Worm (Caenorhabditis elegans): ENCODE results near the gene rheb-1.

DNA sequence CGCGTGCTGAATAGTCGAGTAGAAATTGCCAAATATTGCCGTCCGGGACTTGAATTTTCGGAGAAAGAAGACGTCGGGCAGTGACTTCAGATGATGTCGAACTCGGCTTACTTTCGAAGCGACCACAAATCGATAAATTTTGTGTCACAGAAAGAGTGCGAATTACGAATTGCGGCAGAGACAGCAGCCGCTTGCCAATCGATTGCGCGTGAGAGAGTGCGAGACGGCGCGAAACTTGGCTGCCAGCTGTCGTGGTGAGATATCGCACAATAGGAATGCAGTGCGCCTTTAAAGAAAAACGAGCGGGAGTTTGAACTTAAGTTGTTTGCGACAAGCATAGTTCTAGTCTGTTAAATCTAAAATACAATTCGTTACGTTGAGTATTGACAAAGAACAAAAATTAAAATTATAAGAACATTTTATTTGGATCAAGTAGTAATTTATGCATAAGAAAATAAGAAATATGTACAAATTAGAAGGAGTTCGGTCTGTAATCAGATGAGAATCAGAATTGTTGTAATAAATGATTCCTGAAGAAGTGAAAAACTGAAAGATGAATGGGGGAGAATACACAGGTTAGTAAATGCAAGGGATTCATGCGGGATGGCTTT is 12.3 kb downstream of the rheb-1 start, which contains the start of gene pir-2:
- TF ChIP-seq him-1 (tag; optimal IDR thresholded peaks at IDR 0.05) (no peak), W03F9.2 (tag; optimal IDR thresholded peaks at IDR 0.05) (peak; percentile 52)

Measured in whole organism, L4/young adult.